Fruit fly (Drosophila melanogaster) whole organism, embryonic: ENCODE measurements around the gene CDase.

Experiments
- Ada2b ChIP-seq: fragments of 200-800 bp; sonication (Bioruptor generic); IDR thresholded peaks from 2 replicates; pipeline ENCODE4 v1.3.6; 2022; ENCODE audit warnings: missing biosample characterization, missing genetic modification characterization
- Asciz ChIP-seq: fragments of 200-800 bp; sonication (Bioruptor generic); optimal IDR thresholded peaks from 2 replicates; lab custom pipeline; 2017; ENCODE audit warnings: missing biosample characterization, mild to moderate bottlenecking, missing genetic modification characterization, missing genetic modification reagents
- Atf-2 ChIP-seq: fragments of 200-800 bp; sonication (Bioruptor generic); optimal IDR thresholded peaks from 2 replicates; lab custom pipeline; 2016; ENCODE audit warnings: missing biosample characterization, missing genetic modification characterization
- CG10274 ChIP-seq: fragments of 200-800 bp; sonication (Bioruptor generic); optimal IDR thresholded peaks from 3 replicates; lab custom pipeline; 2017; ENCODE audit warnings: missing biosample characterization, mild to moderate bottlenecking, missing genetic modification characterization
- CG16863 ChIP-seq: fragments of 200-800 bp; sonication (Bioruptor generic); optimal IDR thresholded peaks from 3 replicates; lab custom pipeline; 2016; ENCODE audit warnings: missing biosample characterization, missing genetic modification characterization
- CG17361 ChIP-seq: fragments of 200-800 bp; sonication (Bioruptor generic); IDR thresholded peaks from 3 replicates; pipeline ENCODE4 v1.3.6; 2022; ENCODE audit warnings: missing biosample characterization, missing genetic modification characterization
- CG18262 ChIP-seq: fragments of 200-800 bp; optimal IDR thresholded peaks from 3 replicates; lab custom pipeline; 2019; ENCODE audit warnings: missing biosample characterization, mild to moderate bottlenecking, missing genetic modification characterization, moderate library complexity
- CG2712 ChIP-seq: fragments of 200-800 bp; optimal IDR thresholded peaks from 3 replicates; lab custom pipeline; 2019; ENCODE audit warnings: missing biosample characterization, mild to moderate bottlenecking, missing genetic modification characterization, moderate library complexity
- CG30403 ChIP-seq: fragments of 200-800 bp; sonication (Bioruptor generic); optimal IDR thresholded peaks from 3 replicates; lab custom pipeline; 2016; ENCODE audit warnings: missing biosample characterization, missing genetic modification characterization
- CG34422 ChIP-seq: fragments of 200-800 bp; sonication (Bioruptor generic); IDR thresholded peaks from 3 replicates; pipeline ENCODE4 v1.3.6; 2022; ENCODE audit warnings: missing biosample characterization, missing genetic modification characterization
- CG5180 ChIP-seq: fragments of 200-800 bp; sonication (Bioruptor generic); optimal IDR thresholded peaks from 3 replicates; lab custom pipeline; 2017; ENCODE audit warnings: missing biosample characterization, missing genetic modification characterization, mild to moderate bottlenecking, moderate library complexity, missing genetic modification reagents
- CG5953 ChIP-seq: fragments of 200-800 bp; sonication (Bioruptor generic); IDR thresholded peaks from 2 replicates; pipeline ENCODE4 v1.3.6; 2022; ENCODE audit warnings: missing biosample characterization, missing genetic modification characterization
- CG9727 ChIP-seq: fragments of 200-800 bp; sonication (Bioruptor generic); optimal IDR thresholded peaks from 3 replicates; lab custom pipeline; 2017; ENCODE audit warnings: missing biosample characterization, mild to moderate bottlenecking, missing genetic modification characterization
- CoRest ChIP-seq: fragments of 200-800 bp; sonication (Bioruptor generic); optimal IDR thresholded peaks from 3 replicates; lab custom pipeline; 2018; ENCODE audit warnings: missing biosample characterization, mild to moderate bottlenecking, missing genetic modification characterization, moderate library complexity
- D19B ChIP-seq: fragments of 200-800 bp; sonication (Bioruptor generic); optimal IDR thresholded peaks from 2 replicates; lab custom pipeline; 2017; ENCODE audit warnings: missing biosample characterization, mild to moderate bottlenecking, missing genetic modification characterization
- HLHmδ ChIP-seq: fragments of 200-800 bp; sonication (Bioruptor generic); optimal IDR thresholded peaks from 2 replicates; lab custom pipeline; 2018; ENCODE audit warnings: missing biosample characterization, mild to moderate bottlenecking, missing genetic modification characterization, moderate library complexity
- Mrtf ChIP-seq: fragments of 200-800 bp; sonication (Bioruptor generic); IDR thresholded peaks from 3 replicates; pipeline ENCODE4 v1.3.6; 2022; ENCODE audit warnings: missing biosample characterization, missing genetic modification characterization
- Oli ChIP-seq: fragments of 200-800 bp; sonication (Bioruptor generic); optimal IDR thresholded peaks from 2 replicates; lab custom pipeline; 2018; ENCODE audit warnings: missing biosample characterization, mild to moderate bottlenecking, missing genetic modification characterization, moderate library complexity
- Scr ChIP-seq: fragments of 200-800 bp; sonication (Bioruptor generic); IDR thresholded peaks from 2 replicates; pipeline ENCODE4 v1.3.6; 2022; ENCODE audit warnings: missing biosample characterization, missing genetic modification characterization; ENCODE audit not compliant: partially characterized antibody
- Sry-β ChIP-seq: fragments of 200-800 bp; sonication (Bioruptor generic); optimal IDR thresholded peaks from 2 replicates; lab custom pipeline; 2018; ENCODE audit warnings: missing biosample characterization, mild to moderate bottlenecking, missing genetic modification characterization, moderate library complexity
- Ssrp ChIP-seq: fragments of 200-800 bp; sonication (Bioruptor generic); optimal IDR thresholded peaks from 2 replicates; lab custom pipeline; 2018; ENCODE audit warnings: missing biosample characterization, mild to moderate bottlenecking, missing genetic modification characterization, moderate library complexity
- TFAM ChIP-seq: fragments of 200-800 bp; sonication (Bioruptor generic); optimal IDR thresholded peaks from 2 replicates; lab custom pipeline; 2017; ENCODE audit warnings: missing biosample characterization, missing genetic modification characterization, inconsistent platforms
- cg ChIP-seq: fragments of 200-800 bp; sonication (Bioruptor generic); optimal IDR thresholded peaks from 3 replicates; lab custom pipeline; 2019; ENCODE audit warnings: missing biosample characterization, mild to moderate bottlenecking, missing genetic modification characterization, moderate library complexity
- chinmo ChIP-seq: fragments of 200-800 bp; sonication (Bioruptor generic); IDR thresholded peaks from 4 replicates; pipeline ENCODE4 v1.3.6; 2022; ENCODE audit warnings: missing biosample characterization, missing genetic modification characterization; ENCODE audit not compliant: partially characterized antibody
- croc ChIP-seq: fragments of 200-800 bp; sonication (Bioruptor generic); conservative IDR thresholded peaks from 3 replicates; pipeline ENCODE4 v1.3.6; 2022; ENCODE audit warnings: missing biosample characterization, missing genetic modification characterization
- dmrt11E ChIP-seq: fragments of 200-800 bp; sonication (Bioruptor generic); optimal IDR thresholded peaks from 3 replicates; lab custom pipeline; 2018; ENCODE audit warnings: missing biosample characterization, mild to moderate bottlenecking, missing genetic modification characterization, moderate library complexity
- grn ChIP-seq: fragments of 200-800 bp; sonication (Bioruptor generic); optimal IDR thresholded peaks from 3 replicates; lab custom pipeline; 2017; ENCODE audit warnings: missing biosample characterization, missing genetic modification characterization
- lola ChIP-seq, 3 experiments: fragments of >200 bp in 2 of 3; fragments of 200-800 bp in 1 of 3; sonication (Bioruptor generic) in 1 of 3; optimal IDR thresholded peaks; 2 replicates each; lab custom pipeline; 2017 to 2019; ENCODE audit warnings: missing biosample characterization in 3 of 3, missing genetic modification characterization in 3 of 3, mild to moderate bottlenecking in 1 of 3, moderate library complexity in 1 of 3
- lov ChIP-seq, 2 experiments: fragments of 200-800 bp in 1 of 2; fragments of >200 bp in 1 of 2; sonication (Bioruptor generic) in 1 of 2; IDR thresholded peaks in 1 of 2; optimal IDR thresholded peaks in 1 of 2; 2 replicates in 1 of 2; 3 replicates in 1 of 2; pipeline versions ENCODE4 v1.3.6 to Lab custom; 2017 to 2022; ENCODE audit warnings: missing biosample characterization in 1 of 2, missing genetic modification characterization in 1 of 2
- pan ChIP-seq, 4 experiments: fragments of >200 bp in 3 of 4; fragments of 200-800 bp in 1 of 4; sonication (Bioruptor generic) in 1 of 4; optimal IDR thresholded peaks in 3 of 4; IDR thresholded peaks in 1 of 4; 2 replicates each; pipeline versions ENCODE4 v1.3.6 to Lab custom; 2017 to 2022; ENCODE audit warnings: missing biosample characterization in 2 of 4, missing genetic modification characterization in 2 of 4, mixed read lengths in 1 of 4
- pros ChIP-seq: fragments of 200-800 bp; sonication (Bioruptor generic); optimal IDR thresholded peaks from 3 replicates; lab custom pipeline; 2019; ENCODE audit warnings: missing biosample characterization, mild to moderate bottlenecking, missing genetic modification characterization, moderate library complexity
- row ChIP-seq: fragments of 200-800 bp; sonication (Bioruptor generic); IDR thresholded peaks from 3 replicates; pipeline ENCODE4 v1.3.6; 2022; ENCODE audit warnings: missing biosample characterization, missing genetic modification characterization
- sens ChIP-seq: fragments of 200-800 bp; sonication (Bioruptor generic); peaks from one replicate; lab custom pipeline; 2016; ENCODE audit warnings: missing biosample characterization, missing genetic modification characterization
- slou ChIP-seq: fragments of 200-800 bp; sonication (Bioruptor generic); optimal IDR thresholded peaks from 3 replicates; lab custom pipeline; 2016; ENCODE audit warnings: missing biosample characterization, missing genetic modification characterization
- twi ChIP-seq: fragments of 200-800 bp; optimal IDR thresholded peaks from 2 replicates; lab custom pipeline; 2019; ENCODE audit warnings: missing biosample characterization, mild to moderate bottlenecking, missing genetic modification characterization, moderate library complexity
- vnd ChIP-seq: fragments of 200-800 bp; sonication (Bioruptor generic); IDR thresholded peaks from 3 replicates; pipeline ENCODE4 v1.3.6; 2022; ENCODE audit warnings: missing biosample characterization, missing genetic modification characterization; ENCODE audit not compliant: partially characterized antibody
- vvl ChIP-seq: fragments of 200-800 bp; sonication (Bioruptor generic); IDR thresholded peaks from 2 replicates; pipeline ENCODE4 v1.3.6; 2022; ENCODE audit warnings: missing biosample characterization, missing genetic modification characterization
- wek ChIP-seq: fragments of 200-800 bp; sonication (Bioruptor generic); optimal IDR thresholded peaks from 3 replicates; lab custom pipeline; 2018; ENCODE audit warnings: missing biosample characterization, mild to moderate bottlenecking, missing genetic modification characterization, moderate library complexity
- z ChIP-seq: fragments of 200-800 bp; sonication (Bioruptor generic); IDR thresholded peaks from 3 replicates; pipeline ENCODE4 v1.3.6; 2022; ENCODE audit warnings: missing biosample characterization, missing genetic modification characterization

Gene CDase

DNA sequence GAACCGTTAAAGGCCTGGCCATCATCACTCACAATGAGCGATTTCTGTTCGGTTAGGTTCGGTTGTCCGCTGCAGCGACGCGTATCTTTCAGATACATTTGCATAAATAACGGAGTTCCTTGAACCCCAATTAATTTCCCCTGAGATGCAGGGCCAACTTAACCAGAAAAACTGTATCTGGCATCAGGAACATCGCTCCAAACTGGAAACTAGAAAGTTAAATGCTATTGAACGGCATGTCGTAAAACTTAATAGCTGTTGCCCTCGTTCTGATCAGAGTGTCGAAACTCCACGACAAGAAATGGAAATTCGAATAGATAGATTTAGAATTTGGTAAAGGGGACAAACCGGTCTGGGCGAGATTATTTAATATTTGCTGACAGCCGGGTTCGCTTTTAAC is 13.0 kb downstream of the CDase start (continued):
- TF ChIP-seq Asciz (GFP tag; lab: Kevin White, UChicago) (no peak), chinmo (GFP tag; lab: Robert Waterston, UW) (0 out of 4 replicates have a peak, but pooled peaks have one; percentile 31)

dm6 chr3R:30474667-30475213 is 15.4 kb downstream of the CDase start:
- peak; percentile 85 for TF ChIP-seq HLHmδ (GFP tag; lab: Kevin White, UChicago)
- TF ChIP-seq CG10274 (GFP tag; lab: Kevin White, UChicago), result peak; percentile 30
- TF ChIP-seq lov (optimal IDR thresholded peaks at IDR 0.05; lab: Kevin White, UChicago), result no peak
- TF ChIP-seq lov (GFP tag; IDR thresholded peaks at IDR 0.05; lab: Robert Waterston, UW), result no peak
- peak; percentile 69 for TF ChIP-seq grn (GFP tag; lab: Kevin White, UChicago)
- TF ChIP-seq twi (tag; lab: Kevin White, UChicago), result peak; percentile 48
- peak; percentile 63; the same call in 1 of the 2 replicates for TF ChIP-seq vvl (GFP tag; lab: Robert Waterston, UW)
- peak; percentile 73 for TF ChIP-seq pros (GFP tag; lab: Kevin White, UChicago)
- TF ChIP-seq Mrtf (GFP tag; lab: Robert Waterston, UW), result no peak
- TF ChIP-seq CG34422 (GFP tag; lab: Robert Waterston, UW), result no peak
- TF ChIP-seq Ada2b (GFP tag; lab: Robert Waterston, UW), result no peak
- peak; percentile 55 for TF ChIP-seq sens (GFP tag; lab: Kevin White, UChicago)
- TF ChIP-seq CG5180 (GFP tag; lab: Kevin White, UChicago), result no peak
- TF ChIP-seq Oli, result no peak
- TF ChIP-seq cg (GFP tag; lab: Kevin White, UChicago), result peak; percentile 44
- TF ChIP-seq Scr (GFP tag; lab: Robert Waterston, UW), result no peak
- no peak for TF ChIP-seq Atf-2 (GFP tag; lab: Kevin White, UChicago)
- no peak for TF ChIP-seq z (GFP tag; lab: Robert Waterston, UW)
- no peak for TF ChIP-seq croc (GFP tag; lab: Robert Waterston, UW)

DNA sequence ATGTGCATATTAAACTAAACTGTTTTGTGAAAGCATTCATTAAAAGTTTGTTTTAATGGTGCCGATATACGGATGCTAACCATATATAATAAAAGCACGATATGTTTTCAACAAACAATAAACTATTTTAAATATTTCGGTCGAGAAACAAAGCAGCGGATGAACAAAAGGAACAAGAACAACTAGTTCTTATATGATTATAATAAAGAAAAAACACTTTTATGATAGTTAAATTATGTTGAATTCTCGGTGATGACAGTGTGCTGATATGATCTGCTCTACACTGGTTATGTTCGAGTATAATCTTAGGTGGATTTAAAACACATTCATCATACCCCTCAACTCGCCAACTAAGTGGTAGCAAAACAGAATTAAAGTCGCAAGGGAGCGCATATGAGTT is 16.6 kb downstream of the CDase start:
- no peak for TF ChIP-seq Atf-2 (GFP tag; lab: Kevin White, UChicago)
- TF ChIP-seq vnd, result no peak
- peak in 1 of 3 experiments; percentile 38 for TF ChIP-seq lola (GFP tag; optimal IDR thresholded peaks at IDR 0.05; lab: Kevin White, UChicago)
- TF ChIP-seq TFAM (GFP tag; lab: Kevin White, UChicago), result no peak
- no peak for TF ChIP-seq CoRest (tag; lab: Kevin White, UChicago)
- no peak for TF ChIP-seq Ssrp
- TF ChIP-seq CG17361 (GFP tag; lab: Robert Waterston, UW), result peak; percentile 32; the same call in 1 of the 3 replicates
- TF ChIP-seq dmrt11E (tag; lab: Kevin White, UChicago), result peak; percentile 47
- TF ChIP-seq Sry-β, result peak; percentile 62
- no peak for TF ChIP-seq slou
- TF ChIP-seq CG16863 (GFP tag; lab: Kevin White, UChicago), result no peak
- TF ChIP-seq CG2712 (tag; lab: Kevin White, UChicago), result peak; percentile 23
- TF ChIP-seq pan (optimal IDR thresholded peaks at IDR 0.05; lab: Kevin White, UChicago), result no peak
- TF ChIP-seq pan (GFP tag; optimal IDR thresholded peaks at IDR 0.05 in 1 of 2, IDR thresholded peaks at IDR 0.05 in 1 of 2), result peak in 1 of 2 experiments; percentile 27
- peak; percentile 34 for TF ChIP-seq CG18262
- no peak for TF ChIP-seq wek (GFP tag; lab: Kevin White, UChicago)
- peak; percentile 24 for TF ChIP-seq D19B (GFP tag; lab: Kevin White, UChicago)
- peak; percentile 87 for TF ChIP-seq sens (GFP tag; lab: Kevin White, UChicago)
- 0 out of 3 replicates have a peak, but pooled peaks have one; percentile 13 for TF ChIP-seq row (GFP tag; lab: Robert Waterston, UW)
- no peak for TF ChIP-seq CG5953 (GFP tag; lab: Robert Waterston, UW)
- peak; percentile 7 for TF ChIP-seq CG30403
- TF ChIP-seq CG9727, result peak; percentile 15
